Fruit fly (Drosophila melanogaster): Measurements from ENCODE around the gene CG8219.

Gene CG8219

dm6 chr3L:6218517-6219155 lies 18.4 kb downstream of the CG8219 start (continued):
- TF ChIP-seq CG6854 (GFP tag; optimal IDR thresholded peaks at IDR 0.05): no peak
- TF ChIP-seq CG3065 (GFP tag; optimal IDR thresholded peaks at IDR 0.05): no peak
- TF ChIP-seq Myb (GFP tag; optimal IDR thresholded peaks at IDR 0.05): no peak
- no peak for TF ChIP-seq sc (optimal IDR thresholded peaks at IDR 0.05)
- no peak for TF ChIP-seq sc (GFP tag; optimal IDR thresholded peaks at IDR 0.05)
- no peak for TF ChIP-seq CG5953 (GFP tag; IDR thresholded peaks at IDR 0.05)
- TF ChIP-seq ci (GFP tag; IDR thresholded peaks at IDR 0.05): peak; percentile 78; the same call in 2 of the 3 replicates
- TF ChIP-seq Hmr (GFP tag; optimal IDR thresholded peaks at IDR 0.05): no peak
- TF ChIP-seq CG2202 (tag; optimal IDR thresholded peaks at IDR 0.05): no peak
- TF ChIP-seq pita (GFP tag; optimal IDR thresholded peaks at IDR 0.05): no peak
- TF ChIP-seq Lim3 (GFP tag; IDR thresholded peaks at IDR 0.05): no peak
- no peak for TF ChIP-seq CG7786 (GFP tag; optimal IDR thresholded peaks at IDR 0.05)
- TF ChIP-seq kni (GFP tag; optimal IDR thresholded peaks at IDR 0.05): peak; percentile 40
- no peak for TF ChIP-seq CG8765 (GFP tag; IDR thresholded peaks at IDR 0.05)
- TF ChIP-seq CG13424 (tag; optimal IDR thresholded peaks at IDR 0.05): no peak
- TF ChIP-seq CG12769 (tag; optimal IDR thresholded peaks at IDR 0.05): peak; percentile 21
- no peak for TF ChIP-seq D19B (GFP tag; optimal IDR thresholded peaks at IDR 0.05)
- no peak for TF ChIP-seq jigr1 (GFP tag; IDR thresholded peaks at IDR 0.05)
- no peak for TF ChIP-seq fd102C (GFP tag; optimal IDR thresholded peaks at IDR 0.05)
- no peak for TF ChIP-seq slp2 (GFP tag; optimal IDR thresholded peaks at IDR 0.05)
- no peak for TF ChIP-seq GATAe (GFP tag; conservative IDR thresholded peaks at IDR 0.05)
- TF ChIP-seq Dll (GFP tag; IDR thresholded peaks at IDR 0.05; ENCODE audit: partially characterized antibody): peak; percentile 57; the same call in 2 of the 4 replicates
- TF ChIP-seq CG6683 (GFP tag; optimal IDR thresholded peaks at IDR 0.05): no peak
- no peak for TF ChIP-seq al (GFP tag; IDR thresholded peaks at IDR 0.05)
- TF ChIP-seq sqz (GFP tag; optimal IDR thresholded peaks at IDR 0.05): peak; percentile 36
- TF ChIP-seq Fer2 (tag; optimal IDR thresholded peaks at IDR 0.05): no peak
- TF ChIP-seq CG13894 (tag; optimal IDR thresholded peaks at IDR 0.05): no peak
- TF ChIP-seq Dad (GFP tag; optimal IDR thresholded peaks at IDR 0.05): no peak
- no peak for TF ChIP-seq CG32767 (GFP tag; IDR thresholded peaks at IDR 0.05)
- TF ChIP-seq Adf1 (GFP tag; IDR thresholded peaks at IDR 0.05): no peak
- TF ChIP-seq tgo (GFP tag; IDR thresholded peaks at IDR 0.05): no peak
- peak in 1 of 2 experiments; percentile 63 for TF ChIP-seq Eip74EF (GFP tag; optimal IDR thresholded peaks at IDR 0.05)
- no peak for TF ChIP-seq CG6689 (GFP tag; IDR thresholded peaks at IDR 0.05)
- no peak for TF ChIP-seq CG30020 (tag; optimal IDR thresholded peaks at IDR 0.05)
- TF ChIP-seq CG3163 (GFP tag; optimal IDR thresholded peaks at IDR 0.05): peak; percentile 62
- no peak for TF ChIP-seq tna (GFP tag; IDR thresholded peaks at IDR 0.05; ENCODE audit: partially characterized antibody)
- TF ChIP-seq CG12236 (GFP tag; optimal IDR thresholded peaks at IDR 0.05): no peak
- no peak for TF ChIP-seq CG6272 (GFP tag; IDR thresholded peaks at IDR 0.05)
- no peak for TF ChIP-seq CG4424 (GFP tag; optimal IDR thresholded peaks at IDR 0.05)
- no peak for TF ChIP-seq CG2678 (tag; optimal IDR thresholded peaks at IDR 0.05)
- TF ChIP-seq so (GFP tag; IDR thresholded peaks at IDR 0.05): peak; percentile 47; the same call in 1 of the 3 replicates
- TF ChIP-seq Oaz (GFP tag; IDR thresholded peaks at IDR 0.05): no peak
- TF ChIP-seq hth (optimal IDR thresholded peaks at IDR 0.05): no peak
- no peak for TF ChIP-seq mld (GFP tag; IDR thresholded peaks at IDR 0.05; ENCODE audit: partially characterized antibody)
- no peak for TF ChIP-seq scrt (GFP tag; optimal IDR thresholded peaks at IDR 0.05)
- no peak for TF ChIP-seq Dref (GFP tag; IDR thresholded peaks at IDR 0.05)
- no peak for TF ChIP-seq CG10543 (GFP tag; optimal IDR thresholded peaks at IDR 0.05)
- peak; percentile 68 for TF ChIP-seq CG13287 (GFP tag; IDR thresholded peaks at IDR 0.05; ENCODE audit: partially characterized antibody)
- TF ChIP-seq sens (GFP tag): peak; percentile 87
- TF ChIP-seq dysf (GFP tag; IDR thresholded peaks at IDR 0.05): no peak
- TF ChIP-seq Ravus (GFP tag; IDR thresholded peaks at IDR 0.05): no peak
